Worm (Caenorhabditis elegans) whole organism, L3 larva: ENCODE measurements around the gene F40G12.9.

Source experiments
- aly-2 ChIP-seq: fragments of 150-350 bp; optimal IDR thresholded peaks from 2 replicates; lab custom pipeline; 2014; ENCODE audit warnings: missing biosample characterization, missing genetic modification characterization
- egl-27 ChIP-seq: sonication (generic microtip); optimal IDR thresholded peaks from 4 replicates; lab custom pipeline; 2017; ENCODE audit warnings: missing biosample characterization, missing genetic modification reagents, missing genetic modification characterization
- pha-4 ChIP-seq: fragments of 150-350 bp; optimal IDR thresholded peaks from 2 replicates; lab custom pipeline; 2014; ENCODE audit warnings: missing biosample characterization, missing genetic modification reagents, missing genetic modification characterization

- TF ChIP-seq aly-2 (tag; lab: Kevin White, UChicago) (no peak), pha-4 (tag; lab: Kevin White, UChicago) (no peak), egl-27 (tag; lab: Kevin White, UChicago) (no peak)
Observed at ce11 chrV:14328806-14329205, 46.3 kb downstream of the F40G12.9 start, which contains the start of gene pepm-1.
